Worm (Caenorhabditis elegans) whole organism, L4 larva: ENCODE measurements around the gene T14G12.11.
A peak's percentile ranks its signal among the peaks of the same experiment; 100 is the strongest.

Experiments
- D1046.2 ChIP-seq: fragments of 200-800 bp; sonication (Bioruptor generic); IDR thresholded peaks from 2 replicates; pipeline ENCODE4 v1.3.6; 2022; ENCODE audit warnings: missing genetic modification characterization, missing compliant biosample characterization
- F26F4.8 ChIP-seq: fragments of 200-800 bp; sonication (Bioruptor generic); conservative IDR thresholded peaks from 2 replicates; pipeline ENCODE4 v1.3.6; 2022; ENCODE audit warnings: missing genetic modification characterization, missing compliant biosample characterization
- F37D6.2 ChIP-seq: sonication (generic microtip); optimal IDR thresholded peaks from 2 replicates; lab custom pipeline; 2016; ENCODE audit warnings: mild to moderate bottlenecking, missing genetic modification characterization, missing compliant biosample characterization
- F44E2.7 ChIP-seq: fragments of 200-800 bp; sonication (Bioruptor generic); IDR thresholded peaks from 2 replicates; pipeline ENCODE4 v2.1.2; 2022; ENCODE audit warnings: missing genetic modification characterization, missing compliant biosample characterization
- T26A8.4 ChIP-seq: fragments of 200-800 bp; sonication (Bioruptor generic); IDR thresholded peaks from 2 replicates; pipeline ENCODE4 v1.3.6; 2022; ENCODE audit warnings: missing genetic modification characterization, missing compliant biosample characterization
- Y105C5A.15 ChIP-seq: fragments of 200-800 bp; sonication (Bioruptor generic); IDR thresholded peaks from 2 replicates; pipeline ENCODE4 v1.3.6; 2022; ENCODE audit warnings: missing genetic modification characterization, missing compliant biosample characterization
- Y75B8A.6 ChIP-seq: fragments of 200-800 bp; sonication (Bioruptor generic); IDR thresholded peaks from 2 replicates; pipeline ENCODE4 v1.3.6; 2022; ENCODE audit warnings: missing genetic modification reagents, missing genetic modification characterization, missing compliant biosample characterization
- aha-1 ChIP-seq: fragments of 150-350 bp; peaks from one replicate; lab custom pipeline; 2014; ENCODE audit warnings: missing biosample characterization, missing genetic modification characterization
- aly-2 ChIP-seq: sonication (generic microtip); optimal IDR thresholded peaks from 2 replicates; lab custom pipeline; 2018; ENCODE audit warnings: missing biosample characterization, missing genetic modification characterization
- ceh-28 ChIP-seq: fragments of 150-350 bp; optimal IDR thresholded peaks from 2 replicates; lab custom pipeline; 2014; ENCODE audit warnings: missing biosample characterization, missing genetic modification reagents, missing genetic modification characterization
- ceh-32 ChIP-seq: sonication (generic microtip); optimal IDR thresholded peaks from 2 replicates; lab custom pipeline; 2016; ENCODE audit warnings: mild to moderate bottlenecking, missing genetic modification characterization, missing compliant biosample characterization; ENCODE audit not compliant: poor library complexity
- daf-16 ChIP-seq, 3 experiments: sonication (generic microtip); optimal IDR thresholded peaks; 2 replicates each; lab custom pipeline; 2016 to 2017; ENCODE audit warnings: missing genetic modification characterization in 3 of 3, missing genetic modification reagents in 3 of 3, mild to moderate bottlenecking in 2 of 3, missing compliant biosample characterization in 2 of 3, missing biosample characterization in 1 of 3, moderate library complexity in 1 of 3
- daf-19 ChIP-seq: fragments of 200-800 bp; sonication (Bioruptor generic); conservative IDR thresholded peaks from 2 replicates; pipeline ENCODE4 v1.3.6; 2022; ENCODE audit warnings: missing genetic modification characterization, missing compliant biosample characterization
- hlh-30 ChIP-seq: sonication (generic microtip); optimal IDR thresholded peaks from 2 replicates; lab custom pipeline; 2017; ENCODE audit warnings: antibody characterized with exemption, mild to moderate bottlenecking, missing genetic modification characterization, missing compliant biosample characterization; ENCODE audit not compliant: insufficient read depth
- hmg-1.1 ChIP-seq: fragments of 200-800 bp; sonication (Bioruptor generic); IDR thresholded peaks from 2 replicates; pipeline ENCODE4 v1.3.6; 2022; ENCODE audit warnings: missing genetic modification reagents, missing genetic modification characterization, missing compliant biosample characterization
- jun-1 ChIP-seq: fragments of 150-350 bp; optimal IDR thresholded peaks from 2 replicates; lab custom pipeline; 2014; ENCODE audit warnings: missing biosample characterization, missing genetic modification reagents, missing genetic modification characterization
- lim-7 ChIP-seq: fragments of 200-800 bp; sonication (Bioruptor generic); IDR thresholded peaks from 2 replicates; pipeline ENCODE4 v1.3.6; 2022; ENCODE audit warnings: missing genetic modification characterization, missing compliant biosample characterization
- lin-1 ChIP-seq: fragments of 200-800 bp; sonication (Bioruptor generic); IDR thresholded peaks from 2 replicates; pipeline ENCODE4 v1.3.6; 2022; ENCODE audit warnings: missing genetic modification reagents, missing genetic modification characterization, missing compliant biosample characterization
- madf-9 ChIP-seq: fragments of 200-800 bp; sonication (Bioruptor generic); conservative IDR thresholded peaks from 2 replicates; pipeline ENCODE4 v1.3.6; 2022; ENCODE audit warnings: missing genetic modification reagents, missing genetic modification characterization, missing compliant biosample characterization
- mdl-1 ChIP-seq, 2 experiments: fragments of 150-350 bp in 1 of 2; sonication (generic microtip) in 1 of 2; optimal IDR thresholded peaks; 2 replicates each; lab custom pipeline; 2014 to 2017; ENCODE audit warnings: missing biosample characterization in 2 of 2, missing genetic modification characterization in 2 of 2
- mes-2 ChIP-seq: sonication (generic microtip); optimal IDR thresholded peaks from 2 replicates; lab custom pipeline; 2016; ENCODE audit warnings: missing genotype, mild to moderate bottlenecking, missing genetic modification characterization, missing compliant biosample characterization; ENCODE audit not compliant: poor library complexity, severe bottlenecking
- mxl-2 ChIP-seq: fragments of 200-800 bp; sonication (Bioruptor generic); conservative IDR thresholded peaks from 2 replicates; pipeline ENCODE4 v1.3.6; 2022; ENCODE audit warnings: missing genetic modification reagents, missing genetic modification characterization, missing compliant biosample characterization
- nhr-10 ChIP-seq: fragments of 150-350 bp; optimal IDR thresholded peaks from 2 replicates; lab custom pipeline; 2014; ENCODE audit warnings: missing biosample characterization, missing genetic modification characterization
- nhr-41 ChIP-seq: fragments of 200-800 bp; sonication (Bioruptor generic); IDR thresholded peaks from 2 replicates; pipeline ENCODE4 v1.3.6; 2022; ENCODE audit warnings: missing genetic modification reagents, missing genetic modification characterization, missing compliant biosample characterization
- nhr-48 ChIP-seq: sonication (generic microtip); optimal IDR thresholded peaks from 2 replicates; lab custom pipeline; 2016; ENCODE audit warnings: mild to moderate bottlenecking, missing genetic modification characterization, missing compliant biosample characterization
- nhr-6 ChIP-seq: fragments of 150-350 bp; optimal IDR thresholded peaks from 2 replicates; lab custom pipeline; 2014; ENCODE audit warnings: missing biosample characterization, missing genetic modification characterization
- nhr-77 ChIP-seq: fragments of 150-350 bp; optimal IDR thresholded peaks from 2 replicates; lab custom pipeline; 2014; ENCODE audit warnings: missing biosample characterization, missing genetic modification characterization
- pqm-1 ChIP-seq: sonication (generic microtip); optimal IDR thresholded peaks from 2 replicates; lab custom pipeline; 2017; ENCODE audit warnings: missing biosample characterization, missing genetic modification characterization
- unc-130 ChIP-seq: sonication (generic microtip); optimal IDR thresholded peaks from 2 replicates; lab custom pipeline; 2016; ENCODE audit warnings: missing genetic modification reagents, missing genetic modification characterization, missing compliant biosample characterization
- unc-39 ChIP-seq: sonication (generic microtip); optimal IDR thresholded peaks from 2 replicates; lab custom pipeline; 2017; ENCODE audit warnings: missing biosample characterization, missing genetic modification characterization
- zfp-3 ChIP-seq: fragments of 200-800 bp; sonication (Bioruptor generic); conservative IDR thresholded peaks from 2 replicates; pipeline ENCODE4 v1.3.6; 2022; ENCODE audit warnings: missing genetic modification reagents, missing genetic modification characterization, missing compliant biosample characterization
- zip-2 ChIP-seq: fragments of 150-350 bp; optimal IDR thresholded peaks from 2 replicates; lab custom pipeline; 2014; ENCODE audit warnings: missing biosample characterization, missing genetic modification characterization

T14G12.11 gene

DNA sequence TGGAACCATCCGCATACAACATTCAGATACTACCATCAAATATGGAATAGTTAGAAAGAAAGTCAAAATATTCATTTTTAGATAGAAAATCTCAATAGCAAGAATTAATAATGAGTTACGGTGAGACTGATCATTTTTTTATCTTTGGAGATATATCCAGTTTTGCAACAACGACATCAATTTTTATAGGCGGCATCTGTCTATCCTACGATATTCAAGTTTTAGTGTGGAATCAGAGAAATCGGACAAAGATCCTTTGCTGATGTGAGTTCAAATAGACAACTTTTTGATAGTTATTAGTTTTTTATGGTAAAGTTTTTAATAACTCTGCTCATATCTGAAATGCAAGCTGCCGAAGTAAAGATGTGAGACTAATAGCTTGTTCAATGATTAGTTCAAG, 4.2 kb upstream of the T14G12.11 start, which contains the start of gene F47B7.4:
TSS of gene F47B7.4 (minus strand) at position 101 of the 400 bp plus-strand sequence.
- no peak for TF ChIP-seq mdl-1 (tag; optimal IDR thresholded peaks at IDR 0.05; lab: Kevin White, UChicago)
- no peak for TF ChIP-seq Y105C5A.15
- TF ChIP-seq unc-130 (GFP tag; lab: Kevin White, UChicago), result no peak
- no peak for TF ChIP-seq madf-9 (GFP tag; lab: Robert Waterston, UW)
- TF ChIP-seq nhr-10 (tag; lab: Kevin White, UChicago), result no peak
- TF ChIP-seq aha-1 (tag; lab: Kevin White, UChicago), result no peak
- no peak for TF ChIP-seq unc-39
- no peak for TF ChIP-seq nhr-41 (GFP tag; lab: Robert Waterston, UW)
- no peak for TF ChIP-seq Y75B8A.6 (GFP tag; lab: Robert Waterston, UW)
- no peak for TF ChIP-seq lim-7
- TF ChIP-seq jun-1 (tag; lab: Kevin White, UChicago), result no peak
- no peak for TF ChIP-seq nhr-6 (tag; lab: Kevin White, UChicago)
- TF ChIP-seq pqm-1 (tag; lab: Kevin White, UChicago), result no peak
- no peak for TF ChIP-seq T26A8.4
- no peak for TF ChIP-seq F26F4.8 (GFP tag; lab: Robert Waterston, UW)
- TF ChIP-seq ceh-32 (tag; lab: Kevin White, UChicago), result no peak

- no peak for TF ChIP-seq F37D6.2 (tag; lab: Kevin White, UChicago)
- TF ChIP-seq lim-7, result no peak
- no peak for TF ChIP-seq mes-2 (tag; lab: Kevin White, UChicago)
These were observed 1.9 kb upstream of the T14G12.11 start, which contains the start of gene F47B7.3 for ce11 chrX:3764295-3764694. Gene F47B7.3 (minus strand): TSS chrX:3764395.

- no peak for TF ChIP-seq zip-2 (tag; lab: Kevin White, UChicago)
- no peak for TF ChIP-seq nhr-77 (tag; lab: Kevin White, UChicago)
- TF ChIP-seq D1046.2 (GFP tag; lab: Robert Waterston, UW), result 0 out of 2 replicates have a peak, but pooled peaks have one; percentile 34
- TF ChIP-seq mxl-2 (GFP tag; lab: Robert Waterston, UW), result 0 out of 2 replicates have a peak, but pooled peaks have one; percentile 16
These were observed 2.5 kb downstream of the T14G12.11 start for ce11 chrX:3759820-3760219.

ce11 chrX:3759345-3759744, 3.0 kb downstream of the T14G12.11 start, which contains the start of gene T14G12.6:
Gene T14G12.6 (minus strand): TSS chrX:3759445.
- TF ChIP-seq hmg-1.1 (GFP tag; lab: Robert Waterston, UW) (no peak), lim-7 (no peak), F44E2.7 (no peak), ceh-28 (tag; lab: Kevin White, UChicago) (no peak), unc-130 (GFP tag; lab: Kevin White, UChicago) (no peak), mxl-2 (GFP tag; lab: Robert Waterston, UW) (no peak)

DNA sequence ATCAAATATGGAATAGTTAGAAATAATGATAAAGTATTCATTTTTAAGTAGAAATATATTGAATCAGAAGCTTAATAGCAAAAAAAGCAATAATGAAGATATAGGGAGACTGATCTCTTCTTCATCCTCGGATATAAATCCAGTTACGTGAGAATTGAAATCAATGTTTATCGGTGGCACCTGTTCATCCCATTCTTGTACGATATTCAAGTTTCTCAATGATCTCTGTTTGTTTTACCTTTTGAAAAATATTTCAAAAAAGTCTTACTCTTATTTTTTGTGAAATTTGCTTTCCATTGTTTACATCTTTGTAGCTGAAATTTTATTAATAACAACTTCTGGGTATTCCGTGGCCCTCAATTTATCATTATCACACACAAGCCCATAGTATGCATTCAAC, 3.9 kb downstream of the T14G12.11 start, which contains the start of gene T14G12.12:
TSS of gene T14G12.12 (minus strand) at position 101 of the 400 bp plus-strand sequence.
- TF ChIP-seq daf-16 (GFP tag; optimal IDR thresholded peaks at IDR 0.05; lab: Kevin White, UChicago), result no peak
- TF ChIP-seq daf-16 (tag; optimal IDR thresholded peaks at IDR 0.05; lab: Kevin White, UChicago), result no peak
- no peak for TF ChIP-seq daf-19 (GFP tag; lab: Robert Waterston, UW)
- no peak for TF ChIP-seq aly-2 (tag; lab: Kevin White, UChicago)
- no peak for TF ChIP-seq lin-1 (GFP tag; lab: Robert Waterston, UW)
- TF ChIP-seq hlh-30 (tag; lab: Kevin White, UChicago), result no peak

ce11 chrX:3756238-3756637, 6.1 kb downstream of the T14G12.11 start:
- TF ChIP-seq zfp-3 (GFP tag; lab: Robert Waterston, UW), result no peak
- no peak for TF ChIP-seq nhr-48
- no peak for TF ChIP-seq mdl-1 (tag; optimal IDR thresholded peaks at IDR 0.05; lab: Kevin White, UChicago)
- TF ChIP-seq F37D6.2 (tag; lab: Kevin White, UChicago), result no peak
- TF ChIP-seq lim-7, result no peak
- TF ChIP-seq unc-130 (GFP tag; lab: Kevin White, UChicago), result no peak
- TF ChIP-seq, all 104 proteins: peak for 0
